Fruit fly (Drosophila melanogaster) whole organism, embryonic: Measurements from ENCODE around the gene CG18213.

Experiments
- ATbp ChIP-seq: fragments of 200-800 bp; sonication (Bioruptor generic); optimal IDR thresholded peaks from 2 replicates; lab custom pipeline; 2017; ENCODE audit warnings: missing biosample characterization, mild to moderate bottlenecking, missing genetic modification characterization, missing genetic modification reagents
- Abd-B ChIP-seq: fragments of 200-800 bp; sonication (Bioruptor generic); optimal IDR thresholded peaks from 2 replicates; lab custom pipeline; 2018; ENCODE audit warnings: missing biosample characterization, mild to moderate bottlenecking, missing genetic modification characterization, moderate library complexity
- Awh ChIP-seq: fragments of 200-800 bp; sonication (Bioruptor generic); IDR thresholded peaks from 2 replicates; pipeline ENCODE4, ENCODE4 v1.3.6; 2022; ENCODE audit warnings: missing biosample characterization, missing genetic modification characterization
- Blimp-1 ChIP-seq: fragments of 200-800 bp; sonication (Bioruptor generic); optimal IDR thresholded peaks from 3 replicates; lab custom pipeline; 2018; ENCODE audit warnings: missing biosample characterization, missing genetic modification characterization, mild to moderate bottlenecking, moderate library complexity, missing genetic modification reagents
- C15 ChIP-seq: fragments of 200-800 bp; sonication (Bioruptor generic); IDR thresholded peaks from 3 replicates; pipeline ENCODE4 v1.3.6; 2022; ENCODE audit warnings: missing biosample characterization, missing genetic modification characterization
- CG10267 ChIP-seq: fragments of 200-800 bp; sonication (Bioruptor generic); optimal IDR thresholded peaks from 2 replicates; lab custom pipeline; 2018; ENCODE audit warnings: missing biosample characterization, mild to moderate bottlenecking, missing genetic modification characterization, moderate library complexity
- CG10431 ChIP-seq: fragments of 200-800 bp; sonication (Bioruptor generic); optimal IDR thresholded peaks from 3 replicates; lab custom pipeline; 2018; ENCODE audit warnings: missing biosample characterization, mild to moderate bottlenecking, missing genetic modification characterization
- CG10654 ChIP-seq: fragments of 200-800 bp; sonication (Bioruptor generic); optimal IDR thresholded peaks from 2 replicates; lab custom pipeline; 2016; ENCODE audit warnings: missing biosample characterization, missing genetic modification characterization
- CG11247 ChIP-seq: fragments of 200-800 bp; sonication (Bioruptor generic); IDR thresholded peaks from 2 replicates; pipeline ENCODE4 v1.3.6; 2022; ENCODE audit warnings: missing biosample characterization, missing genetic modification characterization
- CG11696 ChIP-seq: fragments of 200-800 bp; sonication (Bioruptor generic); IDR thresholded peaks from 2 replicates; pipeline ENCODE4 v1.3.6; 2022; ENCODE audit warnings: missing biosample characterization, missing genetic modification characterization
- CG11723 ChIP-seq: fragments of 200-800 bp; sonication (Bioruptor generic); optimal IDR thresholded peaks from 2 replicates; lab custom pipeline; 2017; ENCODE audit warnings: missing biosample characterization, mild to moderate bottlenecking, missing genetic modification characterization
- CG12219 ChIP-seq: fragments of 200-800 bp; sonication (Bioruptor generic); optimal IDR thresholded peaks from 3 replicates; lab custom pipeline; 2018; ENCODE audit warnings: missing biosample characterization, mild to moderate bottlenecking, missing genetic modification characterization
- CG12299 ChIP-seq: fragments of 200-800 bp; sonication (Bioruptor generic); optimal IDR thresholded peaks from 2 replicates; lab custom pipeline; 2018; ENCODE audit warnings: missing biosample characterization, mild to moderate bottlenecking, missing genetic modification characterization
- CG12659 ChIP-seq: fragments of 200-800 bp; sonication (Bioruptor generic); optimal IDR thresholded peaks from 3 replicates; lab custom pipeline; 2017; ENCODE audit warnings: mild to moderate bottlenecking, missing biosample characterization, missing genetic modification reagents, missing genetic modification characterization
- CG1647 ChIP-seq: fragments of 200-800 bp; sonication (Bioruptor generic); optimal IDR thresholded peaks from 3 replicates; lab custom pipeline; 2016; ENCODE audit warnings: missing biosample characterization, missing genetic modification characterization
- CG18599 ChIP-seq: fragments of 200-800 bp; sonication (Bioruptor generic); optimal IDR thresholded peaks from 3 replicates; lab custom pipeline; 2017; ENCODE audit warnings: missing biosample characterization, missing genetic modification characterization, mild to moderate bottlenecking, moderate library complexity, missing genetic modification reagents
- CG2129 ChIP-seq: fragments of 200-800 bp; sonication (Bioruptor generic); IDR thresholded peaks from 2 replicates; pipeline ENCODE4 v1.3.6; 2022; ENCODE audit warnings: missing biosample characterization, missing genetic modification characterization; ENCODE audit not compliant: partially characterized antibody
- CG3407 ChIP-seq: fragments of 200-800 bp; sonication (Bioruptor generic); optimal IDR thresholded peaks from 2 replicates; lab custom pipeline; 2018; ENCODE audit warnings: missing biosample characterization, mild to moderate bottlenecking, missing genetic modification characterization
- CG3726 ChIP-seq: fragments of 200-800 bp; sonication (Bioruptor generic); IDR thresholded peaks from 3 replicates; pipeline ENCODE4, ENCODE4 v1.3.6; 2022; ENCODE audit warnings: missing biosample characterization, missing genetic modification characterization
- CG43689 ChIP-seq: fragments of 200-800 bp; sonication (Bioruptor generic); IDR thresholded peaks from 2 replicates; pipeline ENCODE4 v1.3.6; 2022; ENCODE audit warnings: missing biosample characterization, missing genetic modification characterization
- CG6791 ChIP-seq: fragments of 200-800 bp; sonication (Bioruptor generic); IDR thresholded peaks from 3 replicates; pipeline ENCODE4 v1.3.6; 2022; ENCODE audit warnings: missing biosample characterization, missing genetic modification characterization; ENCODE audit not compliant: partially characterized antibody
- CG7372 ChIP-seq: fragments of 200-800 bp; sonication (Bioruptor generic); IDR thresholded peaks from 2 replicates; pipeline ENCODE4 v1.3.6; 2022; ENCODE audit warnings: missing biosample characterization, missing genetic modification characterization
- CG7839 ChIP-seq: fragments of 200-800 bp; sonication (Bioruptor generic); optimal IDR thresholded peaks from 3 replicates; lab custom pipeline; 2018; ENCODE audit warnings: missing biosample characterization, mild to moderate bottlenecking, missing genetic modification characterization, moderate library complexity
- CG7987 ChIP-seq: fragments of 200-800 bp; sonication (Bioruptor generic); optimal IDR thresholded peaks from 2 replicates; lab custom pipeline; 2018; ENCODE audit warnings: missing biosample characterization, mild to moderate bottlenecking, missing genetic modification characterization, moderate library complexity
- CG9215 ChIP-seq: fragments of 200-800 bp; sonication (Bioruptor generic); IDR thresholded peaks from 2 replicates; pipeline ENCODE4 v1.3.6; 2022; ENCODE audit warnings: missing biosample characterization, missing genetic modification characterization
- CG9876 ChIP-seq: fragments of 200-800 bp; sonication (Bioruptor generic); optimal IDR thresholded peaks from 2 replicates; lab custom pipeline; 2016; ENCODE audit warnings: missing biosample characterization, missing genetic modification characterization
- Doc3 ChIP-seq: fragments of 200-800 bp; sonication (Bioruptor generic); IDR thresholded peaks from 3 replicates; pipeline ENCODE4 v1.3.6; 2022; ENCODE audit warnings: missing biosample characterization, missing genetic modification characterization; ENCODE audit not compliant: partially characterized antibody
- Ets65A ChIP-seq: fragments of 200-800 bp; sonication (Bioruptor generic); peaks from one replicate; lab custom pipeline; 2016; ENCODE audit warnings: missing biosample characterization, missing genetic modification characterization
- Gug ChIP-seq: fragments of 200-800 bp; sonication (Bioruptor generic); IDR thresholded peaks from 4 replicates; pipeline ENCODE4 v1.3.6; 2022; ENCODE audit warnings: missing biosample characterization, missing genetic modification characterization
- Hey ChIP-seq: fragments of 200-800 bp; sonication (Bioruptor generic); optimal IDR thresholded peaks from 3 replicates; lab custom pipeline; 2018; ENCODE audit warnings: missing biosample characterization, mild to moderate bottlenecking, missing genetic modification characterization
- MESR4 ChIP-seq: fragments of 200-800 bp; sonication (Bioruptor generic); optimal IDR thresholded peaks from 2 replicates; lab custom pipeline; 2018; ENCODE audit warnings: missing biosample characterization, mild to moderate bottlenecking, missing genetic modification characterization, moderate library complexity
- NK7.1 ChIP-seq: fragments of 200-800 bp; sonication (Bioruptor generic); optimal IDR thresholded peaks from 3 replicates; lab custom pipeline; 2016; ENCODE audit warnings: missing biosample characterization, missing genetic modification characterization
- Side ChIP-seq: fragments of 200-800 bp; sonication (Bioruptor generic); optimal IDR thresholded peaks from 2 replicates; lab custom pipeline; 2016; ENCODE audit warnings: missing biosample characterization, missing genetic modification characterization
- Sox102F ChIP-seq: fragments of 200-800 bp; sonication (Bioruptor generic); optimal IDR thresholded peaks from 2 replicates; lab custom pipeline; 2018; ENCODE audit warnings: missing biosample characterization, mild to moderate bottlenecking, missing genetic modification characterization, moderate library complexity
- Spps ChIP-seq: fragments of 200-800 bp; sonication (Bioruptor generic); optimal IDR thresholded peaks from 2 replicates; lab custom pipeline; 2018; ENCODE audit warnings: missing biosample characterization, mild to moderate bottlenecking, missing genetic modification characterization
- az2 ChIP-seq: fragments of 200-800 bp; sonication (Bioruptor generic); optimal IDR thresholded peaks from 3 replicates; lab custom pipeline; 2016; ENCODE audit warnings: missing biosample characterization, missing genetic modification characterization
- bab2 ChIP-seq: fragments of 200-800 bp; sonication (Bioruptor generic); optimal IDR thresholded peaks from 2 replicates; lab custom pipeline; 2016; ENCODE audit warnings: missing biosample characterization, missing genetic modification characterization
- cas ChIP-seq: fragments of 200-800 bp; sonication (Bioruptor generic); IDR thresholded peaks from 2 replicates; pipeline ENCODE4 v1.3.6; 2022; ENCODE audit warnings: missing biosample characterization, missing genetic modification characterization
- crc ChIP-seq: fragments of 200-800 bp; sonication (Bioruptor generic); optimal IDR thresholded peaks from 2 replicates; lab custom pipeline; 2016; ENCODE audit warnings: missing biosample characterization, missing genetic modification characterization
- eve ChIP-seq, 2 experiments: fragments of >200 bp; optimal IDR thresholded peaks; 2 replicates each; lab custom pipeline; 2017; ENCODE audit warnings: missing biosample characterization in 2 of 2, missing genetic modification characterization in 2 of 2
- fd64A ChIP-seq: fragments of 200-800 bp; sonication (Bioruptor generic); optimal IDR thresholded peaks from 3 replicates; lab custom pipeline; 2018; ENCODE audit warnings: missing biosample characterization, mild to moderate bottlenecking, missing genetic modification characterization
- fu2 ChIP-seq: fragments of 200-800 bp; sonication (Bioruptor generic); optimal IDR thresholded peaks from 2 replicates; lab custom pipeline; 2016; ENCODE audit warnings: missing biosample characterization, missing genetic modification characterization
- gce ChIP-seq: fragments of 200-800 bp; sonication (Bioruptor generic); IDR thresholded peaks from 3 replicates; pipeline ENCODE4 v1.3.6; 2022; ENCODE audit warnings: missing biosample characterization, missing genetic modification characterization
- gsb ChIP-seq: fragments of 200-800 bp; sonication (Bioruptor generic); IDR thresholded peaks from 2 replicates; pipeline ENCODE4 v1.3.6; 2022; ENCODE audit warnings: missing biosample characterization, missing genetic modification characterization
- lmd ChIP-seq: fragments of 200-800 bp; sonication (Bioruptor generic); IDR thresholded peaks from 2 replicates; pipeline ENCODE4 v1.3.6; 2022; ENCODE audit warnings: missing biosample characterization, missing genetic modification characterization
- nom ChIP-seq: fragments of 200-800 bp; sonication (Bioruptor generic); optimal IDR thresholded peaks from 2 replicates; lab custom pipeline; 2017; ENCODE audit warnings: missing biosample characterization, missing genetic modification characterization, mild to moderate bottlenecking, moderate library complexity, missing genetic modification reagents
- otp ChIP-seq: fragments of 200-800 bp; sonication (Bioruptor generic); IDR thresholded peaks from 3 replicates; pipeline ENCODE4, ENCODE4 v1.3.6; 2022; ENCODE audit warnings: missing biosample characterization, missing genetic modification characterization
- ranshi ChIP-seq: fragments of 200-800 bp; sonication (Bioruptor generic); IDR thresholded peaks from 2 replicates; pipeline ENCODE4 v1.3.6; 2022; ENCODE audit warnings: missing biosample characterization, missing genetic modification characterization
- sens ChIP-seq: fragments of 200-800 bp; sonication (Bioruptor generic); peaks from one replicate; lab custom pipeline; 2016; ENCODE audit warnings: missing biosample characterization, missing genetic modification characterization
- seq ChIP-seq: fragments of 200-800 bp; sonication (Bioruptor generic); IDR thresholded peaks from 2 replicates; pipeline ENCODE4 v1.3.6; 2022; ENCODE audit warnings: missing biosample characterization, missing genetic modification characterization
- slp2 ChIP-seq: fragments of 200-800 bp; sonication (Bioruptor generic); optimal IDR thresholded peaks from 2 replicates; lab custom pipeline; 2016; ENCODE audit warnings: missing biosample characterization, missing genetic modification characterization
- tap ChIP-seq: fragments of 200-800 bp; optimal IDR thresholded peaks from 3 replicates; lab custom pipeline; 2019; ENCODE audit warnings: missing biosample characterization, mild to moderate bottlenecking, missing genetic modification characterization, moderate library complexity

The CG18213 gene

dm6 chr3R:17060244-17060664, 20.3 kb upstream of the CG18213 start (continued):
- TF ChIP-seq gce (GFP tag; lab: Robert Waterston, UW) = no peak
- TF ChIP-seq Sox102F (GFP tag; lab: Kevin White, UChicago) = peak; percentile 69
- TF ChIP-seq lmd (GFP tag; lab: Robert Waterston, UW) = peak; percentile 43
- TF ChIP-seq CG2129 (GFP tag; lab: Robert Waterston, UW) = no peak
- peak; percentile 50 for TF ChIP-seq Blimp-1 (GFP tag; lab: Kevin White, UChicago)
- TF ChIP-seq CG6791 (GFP tag; lab: Robert Waterston, UW) = no peak
- no peak for TF ChIP-seq CG12219
- TF ChIP-seq az2 (GFP tag; lab: Kevin White, UChicago) = peak; percentile 39
- no peak for TF ChIP-seq Awh (GFP tag; lab: Robert Waterston, UW)
- TF ChIP-seq CG11247 (GFP tag; lab: Robert Waterston, UW) = no peak
- peak; percentile 16 for TF ChIP-seq slp2
- peak; percentile 1 for TF ChIP-seq bab2 (GFP tag; lab: Kevin White, UChicago)
- no peak for TF ChIP-seq gsb (GFP tag; lab: Robert Waterston, UW)
- TF ChIP-seq fd64A (GFP tag; lab: Kevin White, UChicago) = no peak
- peak; percentile 83 for TF ChIP-seq Ets65A (GFP tag; lab: Kevin White, UChicago)
- peak; percentile 94 for TF ChIP-seq sens (GFP tag; lab: Kevin White, UChicago)
- peak; percentile 8 for TF ChIP-seq Abd-B (GFP tag; lab: Kevin White, UChicago)
- TF ChIP-seq cas (GFP tag; lab: Robert Waterston, UW) = no peak
- no peak for TF ChIP-seq crc (GFP tag; lab: Kevin White, UChicago)
- no peak for TF ChIP-seq fu2
- no peak for TF ChIP-seq CG1647 (GFP tag; lab: Kevin White, UChicago)
- TF ChIP-seq MESR4 (GFP tag; lab: Kevin White, UChicago) = no peak
- TF ChIP-seq CG11696 = no peak
- 0 out of 2 replicates have a peak, but pooled peaks have one; percentile 17 for TF ChIP-seq CG9215 (GFP tag; lab: Robert Waterston, UW)
- TF ChIP-seq CG9876 = no peak
- TF ChIP-seq CG10654 (GFP tag; lab: Kevin White, UChicago) = peak; percentile 46
- no peak for TF ChIP-seq CG12299 (tag; lab: Kevin White, UChicago)
- peak; percentile 24; the same call in 1 of the 2 replicates for TF ChIP-seq ranshi (GFP tag; lab: Robert Waterston, UW)
- TF ChIP-seq Hey (tag; lab: Kevin White, UChicago) = no peak
- peak; percentile 11 for TF ChIP-seq ATbp (GFP tag; lab: Kevin White, UChicago)
- no peak for TF ChIP-seq otp (GFP tag; lab: Robert Waterston, UW)
- TF ChIP-seq CG10431 (GFP tag; lab: Kevin White, UChicago) = peak; percentile 22
- TF ChIP-seq tap (tag; lab: Kevin White, UChicago) = no peak
- no peak for TF ChIP-seq CG7987
- TF ChIP-seq CG3407 (GFP tag; lab: Kevin White, UChicago) = peak; percentile 37
- peak; percentile 47 for TF ChIP-seq CG12659 (GFP tag; lab: Kevin White, UChicago)
- peak; percentile 38 for TF ChIP-seq CG10267
- TF ChIP-seq CG3726 (GFP tag; lab: Robert Waterston, UW) = 0 out of 3 replicates have a peak, but pooled peaks have one; percentile 33
- TF ChIP-seq Side = no peak
- no peak; the same call in none of the 2 replicates for TF ChIP-seq seq (GFP tag; lab: Robert Waterston, UW)
- no peak for TF ChIP-seq CG43689
- no peak for TF ChIP-seq Doc3 (GFP tag; lab: Robert Waterston, UW)
- TF ChIP-seq Spps = peak; percentile 1
- peak; percentile 62 for TF ChIP-seq CG7839 (tag; lab: Kevin White, UChicago)
- peak; percentile 23 for TF ChIP-seq CG11723 (GFP tag; lab: Kevin White, UChicago)
- TF ChIP-seq CG7372 (GFP tag; lab: Robert Waterston, UW) = no peak
- peak; percentile 57 for TF ChIP-seq CG18599 (GFP tag; lab: Kevin White, UChicago)
- TF ChIP-seq nom (GFP tag; lab: Kevin White, UChicago) = no peak
- peak in 1 of 2 experiments; percentile 68 for TF ChIP-seq eve (GFP tag; optimal IDR thresholded peaks at IDR 0.05; lab: Kevin White, UChicago)
- TF ChIP-seq Gug (GFP tag; lab: Robert Waterston, UW) = no peak
- TF ChIP-seq C15 (GFP tag; lab: Robert Waterston, UW) = no peak
- no peak for TF ChIP-seq NK7.1
